Fruit fly (Drosophila melanogaster) whole organism, embryonic: Measurements from ENCODE around the gene CCT7.

Experiments used
- BEAF-32 ChIP-seq: fragments of 200-800 bp; sonication (Bioruptor generic); optimal IDR thresholded peaks from 3 replicates; lab custom pipeline; 2017; ENCODE audit warnings: missing biosample characterization, missing genetic modification characterization, mild to moderate bottlenecking, moderate library complexity, missing genetic modification reagents
- Bgb ChIP-seq: fragments of 200-800 bp; sonication (Bioruptor generic); IDR thresholded peaks from 2 replicates; pipeline ENCODE4 v1.3.6; 2022; ENCODE audit warnings: missing biosample characterization, missing genetic modification characterization; ENCODE audit not compliant: partially characterized antibody
- CG10147 ChIP-seq: fragments of 200-800 bp; sonication (Bioruptor generic); optimal IDR thresholded peaks from 2 replicates; lab custom pipeline; 2019; ENCODE audit warnings: missing biosample characterization, mild to moderate bottlenecking, missing genetic modification characterization, moderate library complexity
- CG11560 ChIP-seq: fragments of 200-800 bp; sonication (Bioruptor generic); IDR thresholded peaks from 3 replicates; pipeline ENCODE4 v1.3.6; 2022; ENCODE audit warnings: missing biosample characterization, missing genetic modification characterization
- CG13894 ChIP-seq: fragments of 200-800 bp; sonication (Bioruptor generic); optimal IDR thresholded peaks from 3 replicates; lab custom pipeline; 2018; ENCODE audit warnings: missing biosample characterization, mild to moderate bottlenecking, missing genetic modification characterization, moderate library complexity
- CG1603 ChIP-seq: fragments of 200-800 bp; sonication (Bioruptor generic); optimal IDR thresholded peaks from 2 replicates; lab custom pipeline; 2019; ENCODE audit warnings: missing biosample characterization, mild to moderate bottlenecking, missing genetic modification characterization, moderate library complexity
- CG16815 ChIP-seq: fragments of 200-800 bp; sonication (Bioruptor generic); optimal IDR thresholded peaks from 3 replicates; lab custom pipeline; 2017; ENCODE audit warnings: missing biosample characterization, mild to moderate bottlenecking, missing genetic modification characterization
- CG17361 ChIP-seq: fragments of 200-800 bp; sonication (Bioruptor generic); IDR thresholded peaks from 3 replicates; pipeline ENCODE4 v1.3.6; 2022; ENCODE audit warnings: missing biosample characterization, missing genetic modification characterization
- CG17829 ChIP-seq: fragments of 200-800 bp; optimal IDR thresholded peaks from 2 replicates; lab custom pipeline; 2019; ENCODE audit warnings: missing biosample characterization, mild to moderate bottlenecking, missing genetic modification characterization, moderate library complexity
- CG18476 ChIP-seq: fragments of 200-800 bp; sonication (Bioruptor generic); optimal IDR thresholded peaks from 2 replicates; lab custom pipeline; 2016; ENCODE audit warnings: missing biosample characterization, mild to moderate bottlenecking, missing genetic modification characterization
- CG2129 ChIP-seq: fragments of 200-800 bp; sonication (Bioruptor generic); IDR thresholded peaks from 2 replicates; pipeline ENCODE4 v1.3.6; 2022; ENCODE audit warnings: missing biosample characterization, missing genetic modification characterization; ENCODE audit not compliant: partially characterized antibody
- CG2712 ChIP-seq: fragments of 200-800 bp; optimal IDR thresholded peaks from 3 replicates; lab custom pipeline; 2019; ENCODE audit warnings: missing biosample characterization, mild to moderate bottlenecking, missing genetic modification characterization, moderate library complexity
- CG2875 ChIP-seq: fragments of 200-800 bp; sonication (Bioruptor generic); optimal IDR thresholded peaks from 2 replicates; lab custom pipeline; 2017; ENCODE audit warnings: missing biosample characterization, mild to moderate bottlenecking, missing genetic modification characterization, missing genetic modification reagents
- CG4854 ChIP-seq: fragments of 200-800 bp; sonication (Bioruptor generic); optimal IDR thresholded peaks from 2 replicates; lab custom pipeline; 2016; ENCODE audit warnings: missing biosample characterization, missing genetic modification characterization, inconsistent platforms
- CG6791 ChIP-seq: fragments of 200-800 bp; sonication (Bioruptor generic); IDR thresholded peaks from 3 replicates; pipeline ENCODE4 v1.3.6; 2022; ENCODE audit warnings: missing biosample characterization, missing genetic modification characterization; ENCODE audit not compliant: partially characterized antibody
- CG6813 ChIP-seq: fragments of 200-800 bp; sonication (Bioruptor generic); optimal IDR thresholded peaks from 2 replicates; lab custom pipeline; 2017; ENCODE audit warnings: missing biosample characterization, missing genetic modification characterization, mild to moderate bottlenecking, moderate library complexity, missing genetic modification reagents
- CG9437 ChIP-seq: fragments of 200-800 bp; sonication (Bioruptor generic); optimal IDR thresholded peaks from 2 replicates; lab custom pipeline; 2018; ENCODE audit warnings: missing biosample characterization, mild to moderate bottlenecking, missing genetic modification characterization
- CHES-1-like ChIP-seq: fragments of 200-800 bp; sonication (Bioruptor generic); optimal IDR thresholded peaks from 2 replicates; lab custom pipeline; 2016; ENCODE audit warnings: missing biosample characterization, missing genetic modification characterization
- CoRest ChIP-seq: fragments of 200-800 bp; sonication (Bioruptor generic); optimal IDR thresholded peaks from 3 replicates; lab custom pipeline; 2018; ENCODE audit warnings: missing biosample characterization, mild to moderate bottlenecking, missing genetic modification characterization, moderate library complexity
- D19B ChIP-seq: fragments of 200-800 bp; sonication (Bioruptor generic); optimal IDR thresholded peaks from 2 replicates; lab custom pipeline; 2017; ENCODE audit warnings: missing biosample characterization, mild to moderate bottlenecking, missing genetic modification characterization
- Dp ChIP-seq: fragments of 200-800 bp; sonication (Bioruptor generic); optimal IDR thresholded peaks from 2 replicates; lab custom pipeline; 2018; ENCODE audit warnings: missing biosample characterization, mild to moderate bottlenecking, missing genetic modification characterization, moderate library complexity
- E2f2 ChIP-seq: fragments of 200-800 bp; sonication (Bioruptor generic); IDR thresholded peaks from 2 replicates; pipeline ENCODE4 v1.3.6; 2022; ENCODE audit warnings: missing biosample characterization, missing genetic modification characterization
- HLH4C ChIP-seq: fragments of 200-800 bp; sonication (Bioruptor generic); IDR thresholded peaks from 3 replicates; pipeline ENCODE4 v1.3.6; 2022; ENCODE audit warnings: missing biosample characterization, missing genetic modification characterization; ENCODE audit not compliant: partially characterized antibody
- Med ChIP-seq: fragments of 200-800 bp; sonication (Bioruptor generic); peaks from one replicate; lab custom pipeline; 2016; ENCODE audit warnings: missing biosample characterization, missing genetic modification characterization, mild to moderate bottlenecking, inconsistent platforms, moderate library complexity
- NC2β ChIP-seq: fragments of 200-800 bp; sonication (Bioruptor generic); optimal IDR thresholded peaks from 2 replicates; lab custom pipeline; 2016; ENCODE audit warnings: missing biosample characterization, missing genetic modification characterization
- Optix ChIP-seq: fragments of 200-800 bp; sonication (Bioruptor generic); IDR thresholded peaks from 3 replicates; pipeline ENCODE4 v1.3.6; 2022; ENCODE audit warnings: missing biosample characterization, missing genetic modification characterization
- Sin3A ChIP-seq: fragments of >200 bp; optimal IDR thresholded peaks from 2 replicates; lab custom pipeline; 2018
- Sry-δ ChIP-seq: fragments of 200-800 bp; sonication (Bioruptor generic); optimal IDR thresholded peaks from 2 replicates; lab custom pipeline; 2016; ENCODE audit warnings: missing biosample characterization, missing genetic modification characterization
- Trl ChIP-seq, 3 experiments: fragments of >200 bp in 2 of 3; fragments of 200-800 bp in 1 of 3; sonication (Bioruptor generic) in 1 of 3; optimal IDR thresholded peaks; 2 replicates in 1 of 3; 3 replicates in 2 of 3; lab custom pipeline; 2016 to 2017; ENCODE audit warnings: missing biosample characterization in 1 of 3, missing genetic modification characterization in 1 of 3
- Xrp1 ChIP-seq: fragments of 200-800 bp; sonication (Bioruptor generic); IDR thresholded peaks from 2 replicates; pipeline ENCODE4 v1.3.6; 2022; ENCODE audit warnings: missing biosample characterization, missing genetic modification characterization
- dm ChIP-seq: fragments of 200-800 bp; sonication (Bioruptor generic); optimal IDR thresholded peaks from 3 replicates; lab custom pipeline; 2016; ENCODE audit warnings: missing biosample characterization, missing genetic modification characterization
- dmrt11E ChIP-seq: fragments of 200-800 bp; sonication (Bioruptor generic); optimal IDR thresholded peaks from 3 replicates; lab custom pipeline; 2018; ENCODE audit warnings: missing biosample characterization, mild to moderate bottlenecking, missing genetic modification characterization, moderate library complexity
- dpn ChIP-seq, 2 experiments: fragments of 200-800 bp; sonication (Bioruptor generic); optimal IDR thresholded peaks; 3 replicates each; lab custom pipeline; 2016; ENCODE audit warnings: missing biosample characterization in 2 of 2, missing genetic modification characterization in 2 of 2
- ems ChIP-seq: fragments of 200-800 bp; sonication (Bioruptor generic); optimal IDR thresholded peaks from 3 replicates; lab custom pipeline; 2016; ENCODE audit warnings: missing biosample characterization, missing genetic modification characterization
- fd96Cb ChIP-seq: fragments of 200-800 bp; sonication (Bioruptor generic); optimal IDR thresholded peaks from 2 replicates; lab custom pipeline; 2018; ENCODE audit warnings: missing biosample characterization, mild to moderate bottlenecking, missing genetic modification characterization, moderate library complexity
- gfzf ChIP-seq: fragments of 200-800 bp; sonication (Bioruptor generic); optimal IDR thresholded peaks from 2 replicates; lab custom pipeline; 2016; ENCODE audit warnings: missing biosample characterization, mild to moderate bottlenecking, missing genetic modification characterization, moderate library complexity
- hbn ChIP-seq: fragments of 200-800 bp; sonication (Bioruptor generic); IDR thresholded peaks from 2 replicates; pipeline ENCODE4 v1.3.6; 2022; ENCODE audit warnings: missing biosample characterization, missing genetic modification characterization; ENCODE audit not compliant: partially characterized antibody
- hkb ChIP-seq, 2 experiments: fragments of 200-800 bp in 1 of 2; fragments of >200 bp in 1 of 2; sonication (Bioruptor generic) in 1 of 2; IDR thresholded peaks in 1 of 2; optimal IDR thresholded peaks in 1 of 2; 2 replicates each; pipeline versions ENCODE4 v1.3.6 to Lab custom; 2017 to 2022; ENCODE audit warnings: missing biosample characterization in 1 of 2, missing genetic modification characterization in 1 of 2
- lmd ChIP-seq: fragments of 200-800 bp; sonication (Bioruptor generic); IDR thresholded peaks from 2 replicates; pipeline ENCODE4 v1.3.6; 2022; ENCODE audit warnings: missing biosample characterization, missing genetic modification characterization
- mam ChIP-seq: fragments of 200-800 bp; sonication (Bioruptor generic); optimal IDR thresholded peaks from 3 replicates; lab custom pipeline; 2016; ENCODE audit warnings: missing biosample characterization, missing genetic modification characterization
- mld ChIP-seq: fragments of 200-800 bp; sonication (Bioruptor generic); IDR thresholded peaks from 3 replicates; pipeline ENCODE4 v1.3.6; 2022; ENCODE audit warnings: missing biosample characterization, missing genetic modification characterization; ENCODE audit not compliant: partially characterized antibody
- sd ChIP-seq: fragments of 200-800 bp; sonication (Bioruptor generic); optimal IDR thresholded peaks from 3 replicates; lab custom pipeline; 2018; ENCODE audit warnings: missing biosample characterization, mild to moderate bottlenecking, missing genetic modification characterization, moderate library complexity
- slou ChIP-seq: fragments of 200-800 bp; sonication (Bioruptor generic); optimal IDR thresholded peaks from 3 replicates; lab custom pipeline; 2016; ENCODE audit warnings: missing biosample characterization, missing genetic modification characterization
- tna ChIP-seq: fragments of 200-800 bp; sonication (Bioruptor generic); IDR thresholded peaks from 2 replicates; pipeline ENCODE4 v1.3.6; 2022; ENCODE audit warnings: missing biosample characterization, missing genetic modification characterization; ENCODE audit not compliant: partially characterized antibody
- trem ChIP-seq: fragments of 200-800 bp; optimal IDR thresholded peaks from 3 replicates; lab custom pipeline; 2019; ENCODE audit warnings: missing biosample characterization, mild to moderate bottlenecking, missing genetic modification characterization, moderate library complexity
- z ChIP-seq: fragments of 200-800 bp; sonication (Bioruptor generic); IDR thresholded peaks from 3 replicates; pipeline ENCODE4 v1.3.6; 2022; ENCODE audit warnings: missing biosample characterization, missing genetic modification characterization
- zen2 ChIP-seq: fragments of 200-800 bp; sonication (Bioruptor generic); IDR thresholded peaks from 3 replicates; pipeline ENCODE4 v1.3.6; 2022; ENCODE audit warnings: missing biosample characterization, missing genetic modification characterization; ENCODE audit not compliant: partially characterized antibody

CCT7 gene

DNA sequence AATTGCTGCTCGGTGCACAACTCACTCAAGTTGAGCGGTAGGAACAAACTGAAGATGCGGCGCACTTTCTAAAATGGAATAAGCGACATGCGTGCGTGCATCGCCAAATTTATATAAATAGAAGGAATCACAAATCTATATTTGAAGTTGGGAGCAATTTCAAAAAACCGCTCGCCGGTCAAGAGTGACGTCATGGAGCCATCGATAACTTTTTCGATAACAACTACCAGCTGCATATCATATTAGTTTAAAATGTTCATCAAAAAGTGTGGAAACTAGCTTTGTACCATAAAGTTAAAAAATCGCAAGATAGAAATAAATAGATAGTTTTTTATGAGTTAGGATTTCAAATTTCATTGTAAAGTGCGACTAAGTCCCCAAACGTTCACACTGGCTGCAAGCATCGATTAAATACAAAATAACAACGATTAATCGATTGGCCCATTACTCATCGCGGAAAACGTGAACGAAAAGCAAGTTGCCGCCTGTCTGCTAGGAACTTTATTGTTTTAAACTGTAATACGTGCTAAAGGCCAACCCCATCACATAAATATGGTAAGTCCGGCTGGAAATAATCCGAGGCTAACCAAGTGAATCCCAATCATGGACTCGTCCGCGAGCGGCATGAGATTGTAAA, at the start of gene CCT7, which contains the start of the genes Pif1A and Pif1B:
TSS of gene CCT7 (plus strand) at position 439 of the 637 bp plus-strand sequence.
TSS of gene Pif1A (minus strand) at position 51 of the 637 bp plus-strand sequence.
TSS of gene Pif1B (minus strand) at position 51 of the 637 bp plus-strand sequence.
- peak; percentile 45 for TF ChIP-seq CoRest (tag; lab: Kevin White, UChicago)
- TF ChIP-seq Sry-δ (GFP tag; lab: Kevin White, UChicago) = peak; percentile 85
- TF ChIP-seq CG1603 (tag; lab: Kevin White, UChicago) = peak; percentile 36
- no peak for TF ChIP-seq fd96Cb (tag; lab: Kevin White, UChicago)
- peak; percentile 79 for TF ChIP-seq Dp
- peak; percentile 83 for TF ChIP-seq trem (tag; lab: Kevin White, UChicago)
- TF ChIP-seq mld (GFP tag; lab: Robert Waterston, UW) = peak; percentile 49; the same call in 1 of the 3 replicates
- TF ChIP-seq BEAF-32 = peak; percentile 94
- peak; percentile 96 for TF ChIP-seq HLH4C (GFP tag; lab: Robert Waterston, UW)
- peak; percentile 28 for TF ChIP-seq CG18476 (GFP tag; lab: Kevin White, UChicago)
- TF ChIP-seq CG17361 (GFP tag; lab: Robert Waterston, UW) = peak; percentile 38; the same call in 1 of the 3 replicates
- peak; percentile 95 for TF ChIP-seq hbn (GFP tag; lab: Robert Waterston, UW)
- TF ChIP-seq slou (GFP tag; lab: Kevin White, UChicago) = no peak
- peak; percentile 17 for TF ChIP-seq mam
- peak; percentile 28 for TF ChIP-seq CG9437 (GFP tag; lab: Kevin White, UChicago)
- TF ChIP-seq gfzf (GFP tag; lab: Kevin White, UChicago) = peak; percentile 60
- TF ChIP-seq CG17829 (tag; lab: Kevin White, UChicago) = peak; percentile 40
- no peak for TF ChIP-seq CG6813 (GFP tag; lab: Kevin White, UChicago)
- TF ChIP-seq dm (GFP tag; lab: Kevin White, UChicago) = peak; percentile 90
- TF ChIP-seq D19B (GFP tag; lab: Kevin White, UChicago) = no peak
- peak; percentile 88 for TF ChIP-seq CG6791 (GFP tag; lab: Robert Waterston, UW)
- TF ChIP-seq Med = peak; percentile 90
- peak; percentile 29 for TF ChIP-seq CG2712 (tag; lab: Kevin White, UChicago)
- no peak for TF ChIP-seq Optix
- TF ChIP-seq CG4854 (GFP tag; lab: Kevin White, UChicago) = peak; percentile 2
- peak; percentile 92 for TF ChIP-seq Bgb (GFP tag; lab: Robert Waterston, UW)
- peak; percentile 66; the same call in 2 of the 3 replicates for TF ChIP-seq z (GFP tag; lab: Robert Waterston, UW)
- TF ChIP-seq CG2875 (GFP tag; lab: Kevin White, UChicago) = no peak
- no peak for TF ChIP-seq CG16815 (GFP tag; lab: Kevin White, UChicago)
- peak; percentile 29 for TF ChIP-seq CG13894 (tag; lab: Kevin White, UChicago)
- peak; percentile 90 for TF ChIP-seq CG2129 (GFP tag; lab: Robert Waterston, UW)
- TF ChIP-seq tna (GFP tag; lab: Robert Waterston, UW) = peak; percentile 92
- TF ChIP-seq zen2 (GFP tag; lab: Robert Waterston, UW) = peak; percentile 88
- TF ChIP-seq Sin3A (lab: Kevin White, UChicago) = peak; percentile 91
- TF ChIP-seq ems (GFP tag; lab: Kevin White, UChicago) = peak; percentile 17
- TF ChIP-seq Xrp1 (GFP tag; lab: Robert Waterston, UW) = peak; percentile 18; the same call in 1 of the 2 replicates
- peak; percentile 69 for TF ChIP-seq CHES-1-like (GFP tag; lab: Kevin White, UChicago)
- TF ChIP-seq Trl (optimal IDR thresholded peaks at IDR 0.05; lab: Kevin White, UChicago) = no peak
- peak; percentile 17 for TF ChIP-seq Trl (GFP tag; optimal IDR thresholded peaks at IDR 0.05; lab: Kevin White, UChicago)
- TF ChIP-seq CG10147 (GFP tag; lab: Kevin White, UChicago) = peak; percentile 20
- peak; percentile 25 to 45 for TF ChIP-seq dpn (GFP tag; optimal IDR thresholded peaks at IDR 0.05; lab: Kevin White, UChicago)
- TF ChIP-seq hkb (optimal IDR thresholded peaks at IDR 0.05; lab: Kevin White, UChicago) = peak; percentile 37
- 0 out of 2 replicates have a peak, but pooled peaks have one; percentile 8 for TF ChIP-seq hkb (GFP tag; IDR thresholded peaks at IDR 0.05; lab: Robert Waterston, UW)
- TF ChIP-seq sd (tag; lab: Kevin White, UChicago) = no peak
- TF ChIP-seq E2f2 (GFP tag; lab: Robert Waterston, UW) = peak; percentile 85
- TF ChIP-seq NC2β (GFP tag; lab: Kevin White, UChicago) = peak; percentile 36
- TF ChIP-seq lmd (GFP tag; lab: Robert Waterston, UW) = no peak
- TF ChIP-seq dmrt11E (tag; lab: Kevin White, UChicago) = peak; percentile 8
- TF ChIP-seq CG11560 (tag; lab: Robert Waterston, UW) = peak; percentile 84; the same call in 2 of the 3 replicates
